Worm (Caenorhabditis elegans) whole organism, L4 larva: ENCODE data around the gene T10H9.8.

Experiments used
- T20F7.1 ChIP-seq: fragments of 200-800 bp; sonication (Bioruptor generic); optimal IDR thresholded peaks from 2 replicates; lab custom pipeline; 2018; ENCODE audit warnings: mild to moderate bottlenecking, missing genetic modification characterization, missing compliant biosample characterization
- Y75B8A.6 ChIP-seq: fragments of 200-800 bp; sonication (Bioruptor generic); IDR thresholded peaks from 2 replicates; pipeline ENCODE4 v1.3.6; 2022; ENCODE audit warnings: missing genetic modification reagents, missing genetic modification characterization, missing compliant biosample characterization
- daf-16 ChIP-seq, 3 experiments: sonication (generic microtip); optimal IDR thresholded peaks; 2 replicates each; lab custom pipeline; 2016 to 2017; ENCODE audit warnings: missing genetic modification characterization in 3 of 3, missing genetic modification reagents in 3 of 3, mild to moderate bottlenecking in 2 of 3, missing compliant biosample characterization in 2 of 3, missing biosample characterization in 1 of 3, moderate library complexity in 1 of 3
- egl-43 ChIP-seq: fragments of 200-800 bp; sonication (Bioruptor generic); IDR thresholded peaks from 2 replicates; pipeline ENCODE4 v1.3.6; 2022; ENCODE audit warnings: missing genetic modification reagents, missing genetic modification characterization, missing compliant biosample characterization
- lir-3 ChIP-seq: sonication (generic microtip); optimal IDR thresholded peaks from 2 replicates; lab custom pipeline; 2016; ENCODE audit warnings: mild to moderate bottlenecking, missing genetic modification characterization, missing compliant biosample characterization
- nhr-10 ChIP-seq: fragments of 150-350 bp; optimal IDR thresholded peaks from 2 replicates; lab custom pipeline; 2014; ENCODE audit warnings: missing biosample characterization, missing genetic modification characterization
- unc-130 ChIP-seq: sonication (generic microtip); optimal IDR thresholded peaks from 2 replicates; lab custom pipeline; 2016; ENCODE audit warnings: missing genetic modification reagents, missing genetic modification characterization, missing compliant biosample characterization
- ztf-11 ChIP-seq: fragments of 150-350 bp; optimal IDR thresholded peaks from 2 replicates; lab custom pipeline; 2014; ENCODE audit warnings: missing biosample characterization, missing genetic modification characterization

DNA sequence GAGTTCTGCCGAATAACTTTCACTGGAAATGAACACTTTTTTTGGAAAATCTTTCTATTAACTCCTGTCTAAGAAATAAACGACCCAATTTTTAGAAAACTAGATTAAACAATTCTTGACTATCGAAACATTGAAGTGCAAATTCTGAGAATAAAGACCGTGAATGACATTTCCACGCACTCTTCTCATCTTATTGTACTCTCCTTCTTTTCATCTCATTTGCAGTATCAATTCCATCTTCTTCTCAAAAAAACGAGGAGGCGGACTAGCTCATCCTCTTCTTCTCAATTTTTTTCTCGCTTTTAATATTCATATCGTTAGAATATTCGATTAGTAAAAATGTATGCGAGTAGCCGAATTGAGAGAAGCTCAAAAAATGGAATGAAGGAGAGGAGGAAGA lies 9.5 kb downstream of the T10H9.8 start:
- TF ChIP-seq daf-16 (GFP tag; optimal IDR thresholded peaks at IDR 0.05; lab: Kevin White, UChicago) (no peak), daf-16 (tag; optimal IDR thresholded peaks at IDR 0.05; lab: Kevin White, UChicago) (no peak), unc-130 (GFP tag; lab: Kevin White, UChicago) (no peak), nhr-10 (tag; lab: Kevin White, UChicago) (no peak), ztf-11 (tag; lab: Kevin White, UChicago) (no peak), egl-43 (GFP tag; lab: Robert Waterston, UW) (no peak), T20F7.1 (GFP tag; lab: Kevin White, UChicago) (no peak), Y75B8A.6 (GFP tag; lab: Robert Waterston, UW) (no peak), lir-3 (tag; lab: Kevin White, UChicago) (no peak)
